Worm (Caenorhabditis elegans): Measurements from ENCODE around the gene mex-6.

DNA sequence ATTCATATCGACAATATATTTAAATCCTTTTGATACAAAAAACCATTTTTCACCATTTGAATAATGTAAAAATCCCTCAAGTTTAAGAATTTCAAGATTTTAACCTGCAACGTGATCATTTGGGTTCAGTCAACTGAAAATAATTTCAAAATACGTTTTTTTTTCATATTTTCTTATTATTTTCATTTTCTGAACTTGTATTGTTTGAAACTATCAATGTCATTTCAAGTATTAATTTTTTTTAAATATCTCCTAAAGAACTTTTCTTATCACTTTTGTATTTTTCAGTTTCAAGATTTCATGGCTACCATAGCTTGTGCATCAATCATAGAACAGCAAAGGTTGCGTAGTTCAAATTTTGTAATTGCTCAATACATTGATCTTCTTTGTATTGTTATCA lies 8.0 kb downstream of the mex-6 start, which contains the start of gene sra-9:
- TF ChIP-seq ama-1 (optimal IDR thresholded peaks at IDR 0.05) (no peak), pes-1 (GFP tag; IDR thresholded peaks at IDR 0.05) (no peak), ets-7 (tag; optimal IDR thresholded peaks at IDR 0.05) (no peak), F13C5.2 (tag; optimal IDR thresholded peaks at IDR 0.05) (no peak)
